Fruit fly (Drosophila melanogaster): ENCODE data around the gene CG33658.
A peak's percentile ranks its signal among the peaks of the same experiment; 100 is the strongest.

The CG33658 gene

dm6 chr3R:24863894-24864293, 22.9 kb upstream of the CG33658 start:
- TF ChIP-seq CG15479 (GFP tag; optimal IDR thresholded peaks at IDR 0.05) (no peak), sens (GFP tag) (peak; percentile 1)

DNA sequence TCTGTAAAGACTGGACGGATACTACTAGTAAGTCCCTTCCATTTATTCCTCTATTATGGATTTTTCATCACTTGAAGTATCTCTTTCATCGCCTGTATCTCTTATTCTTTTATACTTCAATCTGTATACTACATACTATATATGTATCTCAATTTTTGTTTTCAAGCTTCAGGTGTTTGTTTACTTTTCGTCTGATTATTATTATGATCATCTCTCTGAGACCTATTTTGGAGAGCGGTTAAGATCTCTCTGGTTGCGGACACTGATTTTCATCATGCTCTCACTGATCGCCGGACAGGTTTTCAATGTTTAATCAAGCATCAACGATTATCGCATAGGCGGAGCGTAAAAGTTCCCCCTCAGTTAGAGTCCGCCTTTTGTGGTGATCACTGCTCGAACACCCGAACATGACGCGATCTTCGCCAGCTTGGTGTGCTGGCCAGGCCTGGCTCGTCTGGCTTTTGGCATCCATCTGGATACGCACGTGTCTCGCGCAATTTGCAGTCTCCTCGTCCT, 21.7 kb upstream of the CG33658 start, which contains the start of gene CG7016:
Gene CG7016, plus strand, starts transcription at position 358 of the 516 bp plus-strand sequence.
- TF ChIP-seq chinmo (GFP tag; IDR thresholded peaks at IDR 0.05; ENCODE audit: partially characterized antibody) (peak; percentile 57; the same call in 1 of the 4 replicates), sens (GFP tag) (peak; percentile 58), Dek (tag; optimal IDR thresholded peaks at IDR 0.05) (no peak), inv (GFP tag; IDR thresholded peaks at IDR 0.05; ENCODE audit: partially characterized antibody) (no peak), vvl (GFP tag; IDR thresholded peaks at IDR 0.05) (0 out of 2 replicates have a peak, but pooled peaks have one; percentile 2), btn (GFP tag; optimal IDR thresholded peaks at IDR 0.05) (no peak), grn (GFP tag; optimal IDR thresholded peaks at IDR 0.05) (peak; percentile 13), Pdp1 (GFP tag; optimal IDR thresholded peaks at IDR 0.05) (peak in 1 of 2 experiments; percentile 70), CG13894 (tag; optimal IDR thresholded peaks at IDR 0.05) (peak; percentile 79), CG34422 (GFP tag; IDR thresholded peaks at IDR 0.05) (peak; percentile 12; the same call in 1 of the 3 replicates), CG6854 (GFP tag; optimal IDR thresholded peaks at IDR 0.05) (no peak), CG1603 (tag; optimal IDR thresholded peaks at IDR 0.05) (no peak), CG34376 (GFP tag; optimal IDR thresholded peaks at IDR 0.05) (peak; percentile 62), Trl (optimal IDR thresholded peaks at IDR 0.05) (peak; percentile 42 to 63), Trl (GFP tag; optimal IDR thresholded peaks at IDR 0.05) (no peak), E2f1 (GFP tag; IDR thresholded peaks at IDR 0.05) (no peak)

dm6 chr3R:24862065-24862464, 21.1 kb upstream of the CG33658 start, which contains the start of gene CG13640:
TSS of gene CG13640 (minus strand) at chr3R:24862165.
- TF ChIP-seq Scr (GFP tag; IDR thresholded peaks at IDR 0.05; ENCODE audit: partially characterized antibody) = no peak
- no peak for TF ChIP-seq lola (GFP tag; optimal IDR thresholded peaks at IDR 0.05)
- peak; percentile 7 for TF ChIP-seq Med (GFP tag)
- TF ChIP-seq vvl (GFP tag; IDR thresholded peaks at IDR 0.05) = 0 out of 2 replicates have a peak, but pooled peaks have one; percentile 24
- no peak for TF ChIP-seq CG17361 (GFP tag; IDR thresholded peaks at IDR 0.05)
- no peak for TF ChIP-seq dmrt11E (tag; optimal IDR thresholded peaks at IDR 0.05)
- TF ChIP-seq CG11695 (GFP tag; IDR thresholded peaks at IDR 0.05) = no peak
- TF ChIP-seq E2f1 (GFP tag; IDR thresholded peaks at IDR 0.05) = no peak
- TF ChIP-seq gem (tag; optimal IDR thresholded peaks at IDR 0.05) = no peak
- TF ChIP-seq C15 (GFP tag; IDR thresholded peaks at IDR 0.05) = no peak
- TF ChIP-seq CG8765 (GFP tag; IDR thresholded peaks at IDR 0.05) = no peak
- no peak for TF ChIP-seq tgo (GFP tag; IDR thresholded peaks at IDR 0.05)
- TF ChIP-seq scrt (GFP tag; optimal IDR thresholded peaks at IDR 0.05) = no peak
- TF ChIP-seq Gug (GFP tag; IDR thresholded peaks at IDR 0.05) = no peak
- TF ChIP-seq CG11723 (GFP tag; optimal IDR thresholded peaks at IDR 0.05) = no peak
- no peak for TF ChIP-seq CG7357 (GFP tag; IDR thresholded peaks at IDR 0.05)
- no peak for TF ChIP-seq Lim3 (GFP tag; IDR thresholded peaks at IDR 0.05)

DNA sequence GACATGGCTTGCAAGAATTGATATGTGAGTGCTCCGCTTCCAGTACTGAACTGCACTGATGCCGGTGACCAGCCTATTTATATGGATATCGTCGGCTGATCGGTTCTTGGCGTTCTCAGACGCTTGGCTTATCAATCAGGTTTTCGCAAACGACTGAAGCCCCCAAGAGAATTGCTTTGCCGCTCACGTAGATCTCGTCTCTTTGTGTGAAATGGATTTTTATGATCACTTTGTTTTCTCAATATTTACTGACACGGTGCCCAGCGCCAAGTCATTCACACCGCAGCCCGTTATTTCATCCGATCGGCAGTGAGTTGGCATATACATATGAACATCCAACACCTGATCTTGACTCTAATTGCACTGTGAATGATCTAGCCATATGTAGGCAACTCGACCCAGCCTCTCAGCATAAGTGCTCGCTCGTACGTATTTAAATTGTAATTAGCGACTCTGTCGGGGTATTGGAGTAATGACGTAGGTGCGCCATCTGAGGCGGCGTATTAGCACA, 19.4 kb upstream of the CG33658 start, which contains the start of gene CG13639:
Gene CG13639, minus strand, starts transcription at position 51 of the 511 bp plus-strand sequence.
- TF ChIP-seq unc-4 (GFP tag; IDR thresholded peaks at IDR 0.05; ENCODE audit: partially characterized antibody) (no peak), Hmr (GFP tag; optimal IDR thresholded peaks at IDR 0.05) (no peak), chinmo (GFP tag; IDR thresholded peaks at IDR 0.05; ENCODE audit: partially characterized antibody) (0 out of 4 replicates have a peak, but pooled peaks have one; percentile 48), row (GFP tag; IDR thresholded peaks at IDR 0.05) (0 out of 3 replicates have a peak, but pooled peaks have one; percentile 34), CG3281 (GFP tag; optimal IDR thresholded peaks at IDR 0.05) (no peak), oc (tag; optimal IDR thresholded peaks at IDR 0.05) (no peak), knrl (GFP tag; IDR thresholded peaks at IDR 0.05; ENCODE audit: partially characterized antibody) (no peak), CG14441 (GFP tag; IDR thresholded peaks at IDR 0.05) (0 out of 2 replicates have a peak, but pooled peaks have one; percentile 5), CG7963 (GFP tag; IDR thresholded peaks at IDR 0.05; ENCODE audit: partially characterized antibody) (no peak)
